Worm (Caenorhabditis elegans) whole organism, L4 larva: ENCODE data around the gene Y34B4A.4.
A peak's percentile ranks its signal among the peaks of the same experiment; 100 is the strongest.

Source experiments
- F10B5.3 ChIP-seq: sonication (generic microtip); optimal IDR thresholded peaks from 2 replicates; lab custom pipeline; 2016; ENCODE audit warnings: mild to moderate bottlenecking, missing genetic modification characterization, missing compliant biosample characterization
- F49E8.2 ChIP-seq: sonication (generic microtip); optimal IDR thresholded peaks from 2 replicates; lab custom pipeline; 2016; ENCODE audit warnings: missing compliant biosample characterization, mild to moderate bottlenecking, missing genetic modification characterization, borderline replicate concordance
- T20F7.1 ChIP-seq: fragments of 200-800 bp; sonication (Bioruptor generic); optimal IDR thresholded peaks from 2 replicates; lab custom pipeline; 2018; ENCODE audit warnings: mild to moderate bottlenecking, missing genetic modification characterization, missing compliant biosample characterization
- Y105C5A.15 ChIP-seq: fragments of 200-800 bp; sonication (Bioruptor generic); IDR thresholded peaks from 2 replicates; pipeline ENCODE4 v1.3.6; 2022; ENCODE audit warnings: missing genetic modification characterization, missing compliant biosample characterization
- ZK546.5 ChIP-seq, 2 experiments: sonication (generic microtip); optimal IDR thresholded peaks; 2 replicates each; lab custom pipeline; 2017; ENCODE audit warnings: missing biosample characterization in 2 of 2, missing genetic modification characterization in 2 of 2
- ama-1 ChIP-seq: fragments of 150-350 bp; optimal IDR thresholded peaks from 2 replicates; lab custom pipeline; 2014; ENCODE audit warnings: inconsistent platforms, mixed read lengths
- attf-4 ChIP-seq: sonication (generic microtip); optimal IDR thresholded peaks from 3 replicates; lab custom pipeline; 2017; ENCODE audit warnings: missing biosample characterization, missing genetic modification characterization
- ceh-20 ChIP-seq: fragments of 200-800 bp; sonication (Bioruptor generic); IDR thresholded peaks from 2 replicates; pipeline ENCODE4 v1.3.6; 2022; ENCODE audit warnings: missing genetic modification reagents, missing genetic modification characterization, missing compliant biosample characterization
- ceh-28 ChIP-seq: fragments of 150-350 bp; optimal IDR thresholded peaks from 2 replicates; lab custom pipeline; 2014; ENCODE audit warnings: missing biosample characterization, missing genetic modification reagents, missing genetic modification characterization
- cey-2 ChIP-seq: sonication (generic microtip); optimal IDR thresholded peaks from 3 replicates; lab custom pipeline; 2017; ENCODE audit warnings: missing genetic modification characterization, mild to moderate bottlenecking, missing compliant biosample characterization, antibody characterized with exemption, borderline replicate concordance; ENCODE audit not compliant: insufficient read depth
- dmd-8 ChIP-seq: fragments of 200-800 bp; sonication (Bioruptor generic); IDR thresholded peaks from 2 replicates; pipeline ENCODE4 v1.3.6; 2022; ENCODE audit warnings: missing genetic modification characterization, missing compliant biosample characterization
- dve-1 ChIP-seq: sonication (generic microtip); optimal IDR thresholded peaks from 2 replicates; lab custom pipeline; 2017; ENCODE audit warnings: antibody characterized with exemption, mild to moderate bottlenecking, missing genetic modification characterization, missing compliant biosample characterization; ENCODE audit not compliant: insufficient read depth
- egl-43 ChIP-seq: fragments of 200-800 bp; sonication (Bioruptor generic); IDR thresholded peaks from 2 replicates; pipeline ENCODE4 v1.3.6; 2022; ENCODE audit warnings: missing genetic modification reagents, missing genetic modification characterization, missing compliant biosample characterization
- fkh-10 ChIP-seq: fragments of 150-350 bp; optimal IDR thresholded peaks from 2 replicates; lab custom pipeline; 2014; ENCODE audit warnings: missing biosample characterization, missing genetic modification reagents, missing genetic modification characterization
- gei-8 ChIP-seq: fragments of 200-800 bp; sonication (Bioruptor generic); optimal IDR thresholded peaks from 2 replicates; lab custom pipeline; 2018; ENCODE audit warnings: mild to moderate bottlenecking, missing genetic modification characterization, missing compliant biosample characterization
- hif-1 ChIP-seq, 2 experiments: sonication (generic microtip); optimal IDR thresholded peaks; 2 replicates each; lab custom pipeline; 2016 to 2017; ENCODE audit warnings: missing compliant biosample characterization in 2 of 2, missing genetic modification characterization in 2 of 2, missing genetic modification reagents in 2 of 2, missing genotype in 2 of 2, mild to moderate bottlenecking in 1 of 2
- hlh-11 ChIP-seq: fragments of 200-800 bp; sonication (Bioruptor generic); optimal IDR thresholded peaks from 2 replicates; lab custom pipeline; 2018; ENCODE audit warnings: mild to moderate bottlenecking, missing genetic modification characterization, missing compliant biosample characterization
- hmg-1.1 ChIP-seq: fragments of 200-800 bp; sonication (Bioruptor generic); IDR thresholded peaks from 2 replicates; pipeline ENCODE4 v1.3.6; 2022; ENCODE audit warnings: missing genetic modification reagents, missing genetic modification characterization, missing compliant biosample characterization
- jun-1 ChIP-seq: fragments of 150-350 bp; optimal IDR thresholded peaks from 2 replicates; lab custom pipeline; 2014; ENCODE audit warnings: missing biosample characterization, missing genetic modification reagents, missing genetic modification characterization
- lin-15B ChIP-seq: fragments of 150-350 bp; sonication (generic microtip); optimal IDR thresholded peaks from 3 replicates; lab custom pipeline; 2014; ENCODE audit warnings: missing biosample characterization, missing genetic modification characterization
- lsy-2 ChIP-seq, 2 experiments: fragments of 150-350 bp in 1 of 2; sonication (generic microtip) in 1 of 2; optimal IDR thresholded peaks; 2 replicates each; lab custom pipeline; 2014 to 2017; ENCODE audit warnings: missing biosample characterization in 2 of 2, missing genetic modification characterization in 2 of 2
- madf-5 ChIP-seq, 2 experiments: fragments of 200-800 bp; sonication (Bioruptor generic); IDR thresholded peaks; 2 replicates each; pipeline ENCODE4 v1.3.6; 2022; ENCODE audit warnings: missing compliant biosample characterization in 2 of 2, missing genetic modification characterization in 2 of 2
- mdl-1 ChIP-seq, 2 experiments: fragments of 150-350 bp in 1 of 2; sonication (generic microtip) in 1 of 2; optimal IDR thresholded peaks; 2 replicates each; lab custom pipeline; 2014 to 2017; ENCODE audit warnings: missing biosample characterization in 2 of 2, missing genetic modification characterization in 2 of 2
- mep-1 ChIP-seq: fragments of 150-350 bp; sonication (generic microtip); optimal IDR thresholded peaks from 3 replicates; lab custom pipeline; 2014; ENCODE audit warnings: missing biosample characterization, missing genetic modification characterization
- mxl-3 ChIP-seq: fragments of 200-800 bp; sonication (Bioruptor generic); optimal IDR thresholded peaks from 2 replicates; lab custom pipeline; 2018; ENCODE audit warnings: mild to moderate bottlenecking, missing genetic modification characterization, missing compliant biosample characterization
- nhr-10 ChIP-seq: fragments of 150-350 bp; optimal IDR thresholded peaks from 2 replicates; lab custom pipeline; 2014; ENCODE audit warnings: missing biosample characterization, missing genetic modification characterization
- nhr-25 ChIP-seq: sonication (generic microtip); optimal IDR thresholded peaks from 2 replicates; lab custom pipeline; 2017; ENCODE audit warnings: missing genetic modification characterization, mild to moderate bottlenecking, missing compliant biosample characterization, antibody characterized with exemption, moderate library complexity, borderline replicate concordance; ENCODE audit not compliant: insufficient read depth
- nhr-28 ChIP-seq: fragments of 150-350 bp; optimal IDR thresholded peaks from 2 replicates; lab custom pipeline; 2014; ENCODE audit warnings: missing biosample characterization, missing genetic modification characterization
- nhr-42 ChIP-seq: fragments of 200-800 bp; sonication (Bioruptor generic); IDR thresholded peaks from 2 replicates; pipeline ENCODE4 v1.3.6; 2022; ENCODE audit warnings: missing genetic modification characterization, missing compliant biosample characterization
- nhr-48 ChIP-seq: sonication (generic microtip); optimal IDR thresholded peaks from 2 replicates; lab custom pipeline; 2016; ENCODE audit warnings: mild to moderate bottlenecking, missing genetic modification characterization, missing compliant biosample characterization
- php-3 ChIP-seq: fragments of 200-800 bp; sonication (Bioruptor generic); IDR thresholded peaks from 2 replicates; pipeline ENCODE4 v1.3.6; 2022; ENCODE audit warnings: missing genetic modification reagents, missing genetic modification characterization, missing compliant biosample characterization
- saeg-2 ChIP-seq: fragments of 200-800 bp; sonication (Bioruptor generic); IDR thresholded peaks from 2 replicates; pipeline ENCODE4 v1.3.6; 2022; ENCODE audit warnings: missing genetic modification reagents, missing genetic modification characterization, missing compliant biosample characterization
- sdz-12 ChIP-seq: fragments of 200-800 bp; sonication (Bioruptor generic); optimal IDR thresholded peaks from 2 replicates; lab custom pipeline; 2018; ENCODE audit warnings: mild to moderate bottlenecking, missing genetic modification characterization, missing compliant biosample characterization
- skn-1 ChIP-seq: fragments of 150-350 bp; optimal IDR thresholded peaks from 2 replicates; lab custom pipeline; 2014; ENCODE audit warnings: missing biosample characterization, missing genetic modification characterization
- snpc-1.2 ChIP-seq: fragments of 200-800 bp; sonication (Bioruptor generic); IDR thresholded peaks from 2 replicates; pipeline ENCODE4 v1.3.6; 2022; ENCODE audit warnings: missing genetic modification reagents, missing genetic modification characterization, missing compliant biosample characterization
- spr-1 ChIP-seq: sonication (generic microtip); optimal IDR thresholded peaks from 2 replicates; lab custom pipeline; 2016; ENCODE audit warnings: mild to moderate bottlenecking, missing genetic modification characterization, missing compliant biosample characterization
- unc-62 ChIP-seq, 3 experiments: fragments of 150-350 bp in 1 of 3; sonication (generic microtip); optimal IDR thresholded peaks in 2 of 3; peaks in 1 of 3; 1 replicate in 1 of 3; 2 replicates in 2 of 3; lab custom pipeline; 2014 to 2017; ENCODE audit warnings: missing biosample characterization in 3 of 3, missing genetic modification characterization in 3 of 3, missing genetic modification reagents in 3 of 3, missing genotype in 1 of 3
- vab-7 ChIP-seq: fragments of 200-800 bp; sonication (Bioruptor generic); IDR thresholded peaks from 2 replicates; pipeline ENCODE4 v1.3.6; 2022; ENCODE audit warnings: missing genetic modification reagents, missing genetic modification characterization, missing compliant biosample characterization
- zip-2 ChIP-seq: fragments of 150-350 bp; optimal IDR thresholded peaks from 2 replicates; lab custom pipeline; 2014; ENCODE audit warnings: missing biosample characterization, missing genetic modification characterization
- ztf-7 ChIP-seq: fragments of 150-350 bp; optimal IDR thresholded peaks from 2 replicates; lab custom pipeline; 2014; ENCODE audit warnings: missing biosample characterization, missing genetic modification characterization

The Y34B4A.4 gene

ce11 chrX:5297942-5298611 is 34.0 kb downstream of the Y34B4A.4 start, which contains the start of gene ift-81 (continued):
- TF ChIP-seq T20F7.1 (GFP tag; lab: Kevin White, UChicago) (no peak), zip-2 (tag; lab: Kevin White, UChicago) (no peak), dve-1 (tag; lab: Kevin White, UChicago) (peak; percentile 55), madf-5 (GFP tag; IDR thresholded peaks at IDR 0.05; lab: Robert Waterston, UW) (no peak)

ce11 chrX:5303500-5303899 is 39.4 kb downstream of the Y34B4A.4 start, which contains the start of gene ags-3:
ags-3 (minus strand) TSS chrX:5303600.
- TF ChIP-seq nhr-25 (tag; lab: Kevin White, UChicago) (no peak), ama-1 (lab: Kevin White, UChicago) (no peak), mdl-1 (tag; optimal IDR thresholded peaks at IDR 0.05; lab: Kevin White, UChicago) (no peak), nhr-10 (tag; lab: Kevin White, UChicago) (no peak), vab-7 (GFP tag; lab: Robert Waterston, UW) (no peak), attf-4 (tag; lab: Kevin White, UChicago) (no peak), nhr-42 (GFP tag; lab: Robert Waterston, UW) (no peak), nhr-48 (tag; lab: Kevin White, UChicago) (no peak), nhr-28 (tag; lab: Kevin White, UChicago) (no peak), ceh-20 (GFP tag; lab: Robert Waterston, UW) (no peak)

ce11 chrX:5309622-5310021 is 45.5 kb downstream of the Y34B4A.4 start:
- TF ChIP-seq dmd-8 (GFP tag; lab: Robert Waterston, UW), result no peak
- no peak for TF ChIP-seq mxl-3 (GFP tag; lab: Kevin White, UChicago)
- no peak for TF ChIP-seq sdz-12 (GFP tag; lab: Kevin White, UChicago)
- TF ChIP-seq egl-43 (GFP tag; lab: Robert Waterston, UW), result 0 out of 2 replicates have a peak, but pooled peaks have one; percentile 17

ce11 chrX:5311174-5311573 is 47.0 kb downstream of the Y34B4A.4 start:
- TF ChIP-seq F10B5.3 (no peak), madf-5 (GFP tag; IDR thresholded peaks at IDR 0.05; lab: Robert Waterston, UW) (no peak), fkh-10 (no peak), ceh-28 (no peak), Y105C5A.15 (GFP tag; lab: Robert Waterston, UW) (no peak), hmg-1.1 (GFP tag; lab: Robert Waterston, UW) (no peak), ZK546.5 (tag; optimal IDR thresholded peaks at IDR 0.05; lab: Kevin White, UChicago) (no peak), unc-62 (GFP tag; optimal IDR thresholded peaks at IDR 0.05 in 1 of 2; lab: Kevin White, UChicago) (no peak), unc-62 (tag; optimal IDR thresholded peaks at IDR 0.05; lab: Kevin White, UChicago) (no peak), mep-1 (no peak)

ce11 chrX:5319214-5319838 is 55.2 kb downstream of the Y34B4A.4 start:
- TF ChIP-seq cey-2 (tag; lab: Kevin White, UChicago) (no peak), skn-1 (tag; lab: Kevin White, UChicago) (no peak), hlh-11 (tag; lab: Kevin White, UChicago) (no peak), lsy-2 (tag; optimal IDR thresholded peaks at IDR 0.05; lab: Kevin White, UChicago) (no peak), T20F7.1 (GFP tag; lab: Kevin White, UChicago) (peak; percentile 18), ama-1 (lab: Kevin White, UChicago) (no peak), gei-8 (GFP tag; lab: Kevin White, UChicago) (peak; percentile 65), hif-1 (tag; optimal IDR thresholded peaks at IDR 0.05; lab: Kevin White, UChicago) (no peak), ztf-7 (tag; lab: Kevin White, UChicago) (peak; percentile 68), spr-1 (tag; lab: Kevin White, UChicago) (peak; percentile 11), mdl-1 (tag; optimal IDR thresholded peaks at IDR 0.05; lab: Kevin White, UChicago) (no peak), F49E8.2 (tag; lab: Kevin White, UChicago) (no peak), nhr-10 (tag; lab: Kevin White, UChicago) (no peak), php-3 (GFP tag; lab: Robert Waterston, UW) (no peak; the same call in 1 of the 2 replicates), vab-7 (GFP tag; lab: Robert Waterston, UW) (peak; percentile 72; the same call in 1 of the 2 replicates), saeg-2 (GFP tag; lab: Robert Waterston, UW) (no peak), jun-1 (tag; lab: Kevin White, UChicago) (no peak), snpc-1.2 (GFP tag; lab: Robert Waterston, UW) (no peak), nhr-48 (tag; lab: Kevin White, UChicago) (peak; percentile 53), lin-15B (no peak)
